Fruit fly (Drosophila melanogaster) whole organism, embryonic: ENCODE measurements around the gene Sptr.

ENCODE experiments used
- Aef1 ChIP-seq: fragments of 200-800 bp; sonication (Bioruptor generic); IDR thresholded peaks from 3 replicates; pipeline ENCODE4 v1.3.6; 2022; ENCODE audit warnings: missing biosample characterization, missing genetic modification characterization
- CG10321 ChIP-seq: fragments of 200-800 bp; sonication (Bioruptor generic); IDR thresholded peaks from 2 replicates; pipeline ENCODE4 v1.3.6; 2022; ENCODE audit warnings: missing biosample characterization, missing genetic modification characterization
- CG10959 ChIP-seq: fragments of 200-800 bp; sonication (Bioruptor generic); IDR thresholded peaks from 2 replicates; pipeline ENCODE4 v1.3.6; 2022; ENCODE audit warnings: missing biosample characterization, missing genetic modification characterization
- CG11398 ChIP-seq: fragments of 200-800 bp; sonication (Bioruptor generic); optimal IDR thresholded peaks from 2 replicates; lab custom pipeline; 2016; ENCODE audit warnings: missing biosample characterization, missing genetic modification characterization
- CG1233 ChIP-seq: fragments of 200-800 bp; sonication (Bioruptor generic); optimal IDR thresholded peaks from 4 replicates; lab custom pipeline; 2018; ENCODE audit warnings: missing biosample characterization, mild to moderate bottlenecking, missing genetic modification characterization
- CG12769 ChIP-seq: fragments of 200-800 bp; sonication (Bioruptor generic); optimal IDR thresholded peaks from 2 replicates; lab custom pipeline; 2019; ENCODE audit warnings: missing biosample characterization, mild to moderate bottlenecking, missing genetic modification characterization, moderate library complexity
- CG15514 ChIP-seq: fragments of 200-800 bp; sonication (Bioruptor generic); optimal IDR thresholded peaks from 3 replicates; lab custom pipeline; 2017; ENCODE audit warnings: missing biosample characterization, missing genetic modification characterization, mild to moderate bottlenecking, moderate library complexity, missing genetic modification reagents
- CG17385 ChIP-seq: fragments of 200-800 bp; sonication (Bioruptor generic); optimal IDR thresholded peaks from 3 replicates; lab custom pipeline; 2018; ENCODE audit warnings: missing biosample characterization, mild to moderate bottlenecking, missing genetic modification characterization
- CG1792 ChIP-seq: fragments of 200-800 bp; sonication (Bioruptor generic); optimal IDR thresholded peaks from 2 replicates; lab custom pipeline; 2016; ENCODE audit warnings: missing biosample characterization, missing genetic modification characterization
- CG18599 ChIP-seq: fragments of 200-800 bp; sonication (Bioruptor generic); optimal IDR thresholded peaks from 3 replicates; lab custom pipeline; 2017; ENCODE audit warnings: missing biosample characterization, missing genetic modification characterization, mild to moderate bottlenecking, moderate library complexity, missing genetic modification reagents
- CG2120 ChIP-seq: fragments of 200-800 bp; sonication (Bioruptor generic); optimal IDR thresholded peaks from 3 replicates; lab custom pipeline; 2016; ENCODE audit warnings: missing biosample characterization, missing genetic modification characterization
- CG31365 ChIP-seq: fragments of 200-800 bp; sonication (Bioruptor generic); optimal IDR thresholded peaks from 2 replicates; lab custom pipeline; 2018; ENCODE audit warnings: missing biosample characterization, mild to moderate bottlenecking, missing genetic modification characterization
- CG34224 ChIP-seq: fragments of 200-800 bp; sonication (Bioruptor generic); IDR thresholded peaks from 3 replicates; pipeline ENCODE4 v1.3.6; 2022; ENCODE audit warnings: missing biosample characterization, missing genetic modification characterization; ENCODE audit not compliant: partially characterized antibody
- CG5180 ChIP-seq: fragments of 200-800 bp; sonication (Bioruptor generic); optimal IDR thresholded peaks from 3 replicates; lab custom pipeline; 2017; ENCODE audit warnings: missing biosample characterization, missing genetic modification characterization, mild to moderate bottlenecking, moderate library complexity, missing genetic modification reagents
- CG6765 ChIP-seq: fragments of 200-800 bp; sonication (Bioruptor generic); optimal IDR thresholded peaks from 3 replicates; lab custom pipeline; 2017; ENCODE audit warnings: missing biosample characterization, mild to moderate bottlenecking, missing genetic modification characterization
- CHES-1-like ChIP-seq: fragments of 200-800 bp; sonication (Bioruptor generic); optimal IDR thresholded peaks from 2 replicates; lab custom pipeline; 2016; ENCODE audit warnings: missing biosample characterization, missing genetic modification characterization
- Dp ChIP-seq: fragments of 200-800 bp; sonication (Bioruptor generic); optimal IDR thresholded peaks from 2 replicates; lab custom pipeline; 2018; ENCODE audit warnings: missing biosample characterization, mild to moderate bottlenecking, missing genetic modification characterization, moderate library complexity
- E2f2 ChIP-seq: fragments of 200-800 bp; sonication (Bioruptor generic); IDR thresholded peaks from 2 replicates; pipeline ENCODE4 v1.3.6; 2022; ENCODE audit warnings: missing biosample characterization, missing genetic modification characterization
- HHEX ChIP-seq: fragments of 200-800 bp; sonication (Bioruptor generic); optimal IDR thresholded peaks from 3 replicates; lab custom pipeline; 2017; ENCODE audit warnings: missing biosample characterization, mild to moderate bottlenecking, missing genetic modification characterization, missing genetic modification reagents
- Hr51 ChIP-seq, 2 experiments: fragments of 200-800 bp; sonication (Bioruptor generic); optimal IDR thresholded peaks; 2 replicates in 1 of 2; 3 replicates in 1 of 2; lab custom pipeline; 2016 to 2018; ENCODE audit warnings: missing biosample characterization in 2 of 2, missing genetic modification characterization in 2 of 2, mild to moderate bottlenecking in 1 of 2, moderate library complexity in 1 of 2
- Med ChIP-seq: fragments of 200-800 bp; sonication (Bioruptor generic); peaks from one replicate; lab custom pipeline; 2016; ENCODE audit warnings: missing biosample characterization, missing genetic modification characterization, mild to moderate bottlenecking, inconsistent platforms, moderate library complexity
- Nf-YC ChIP-seq: fragments of 200-800 bp; optimal IDR thresholded peaks from 3 replicates; lab custom pipeline; 2019; ENCODE audit warnings: missing biosample characterization, mild to moderate bottlenecking, missing genetic modification characterization, moderate library complexity
- Oaz ChIP-seq: fragments of 200-800 bp; sonication (Bioruptor generic); IDR thresholded peaks from 2 replicates; pipeline ENCODE4 v1.3.6; 2022; ENCODE audit warnings: missing biosample characterization, missing genetic modification characterization
- PHDP ChIP-seq: fragments of 200-800 bp; sonication (Bioruptor generic); optimal IDR thresholded peaks from 3 replicates; lab custom pipeline; 2018; ENCODE audit warnings: missing biosample characterization, mild to moderate bottlenecking, missing genetic modification characterization, moderate library complexity
- Scr ChIP-seq: fragments of 200-800 bp; sonication (Bioruptor generic); IDR thresholded peaks from 2 replicates; pipeline ENCODE4 v1.3.6; 2022; ENCODE audit warnings: missing biosample characterization, missing genetic modification characterization; ENCODE audit not compliant: partially characterized antibody
- Sry-δ ChIP-seq: fragments of 200-800 bp; sonication (Bioruptor generic); optimal IDR thresholded peaks from 2 replicates; lab custom pipeline; 2016; ENCODE audit warnings: missing biosample characterization, missing genetic modification characterization
- Tbp ChIP-seq: fragments of >200 bp; optimal IDR thresholded peaks from 2 replicates; lab custom pipeline; 2018; ENCODE audit warnings: missing biosample characterization, missing genetic modification characterization
- Xbp1 ChIP-seq: fragments of 200-800 bp; sonication (Bioruptor generic); optimal IDR thresholded peaks from 3 replicates; lab custom pipeline; 2016; ENCODE audit warnings: missing biosample characterization, mild to moderate bottlenecking, missing genetic modification characterization
- amos ChIP-seq: fragments of 200-800 bp; sonication (Bioruptor generic); IDR thresholded peaks from 2 replicates; pipeline ENCODE4 v1.3.6; 2022; ENCODE audit warnings: missing biosample characterization, missing genetic modification characterization; ENCODE audit not compliant: partially characterized antibody
- ap ChIP-seq: fragments of 200-800 bp; sonication (Bioruptor generic); IDR thresholded peaks from 2 replicates; pipeline ENCODE4 v1.3.6; 2022; ENCODE audit warnings: missing biosample characterization, missing genetic modification characterization
- bbx ChIP-seq: fragments of 200-800 bp; sonication (Bioruptor generic); IDR thresholded peaks from 2 replicates; pipeline ENCODE4 v1.3.6; 2022; ENCODE audit warnings: missing biosample characterization, missing genetic modification characterization; ENCODE audit not compliant: partially characterized antibody
- gfzf ChIP-seq: fragments of 200-800 bp; sonication (Bioruptor generic); optimal IDR thresholded peaks from 2 replicates; lab custom pipeline; 2016; ENCODE audit warnings: missing biosample characterization, mild to moderate bottlenecking, missing genetic modification characterization, moderate library complexity
- mam ChIP-seq: fragments of 200-800 bp; sonication (Bioruptor generic); optimal IDR thresholded peaks from 3 replicates; lab custom pipeline; 2016; ENCODE audit warnings: missing biosample characterization, missing genetic modification characterization
- mirr ChIP-seq: fragments of 200-800 bp; sonication (Bioruptor generic); optimal IDR thresholded peaks from 3 replicates; lab custom pipeline; 2018; ENCODE audit warnings: missing biosample characterization, mild to moderate bottlenecking, missing genetic modification characterization
- nerfin-1 ChIP-seq: fragments of 200-800 bp; sonication (Bioruptor generic); optimal IDR thresholded peaks from 3 replicates; lab custom pipeline; 2019; ENCODE audit warnings: missing biosample characterization, mild to moderate bottlenecking, missing genetic modification characterization, moderate library complexity
- phol ChIP-seq: fragments of 200-800 bp; sonication (Bioruptor generic); optimal IDR thresholded peaks from 3 replicates; lab custom pipeline; 2018; ENCODE audit warnings: missing biosample characterization, mild to moderate bottlenecking, missing genetic modification characterization, moderate library complexity
- repo ChIP-seq: fragments of 200-800 bp; sonication (Bioruptor generic); optimal IDR thresholded peaks from 2 replicates; lab custom pipeline; 2016; ENCODE audit warnings: missing biosample characterization, missing genetic modification characterization
- shn ChIP-seq: fragments of 200-800 bp; sonication (Bioruptor generic); optimal IDR thresholded peaks from 3 replicates; lab custom pipeline; 2016; ENCODE audit warnings: missing biosample characterization, missing genetic modification characterization
- stwl ChIP-seq: fragments of 200-800 bp; sonication (Bioruptor generic); optimal IDR thresholded peaks from 3 replicates; lab custom pipeline; 2018; ENCODE audit warnings: missing biosample characterization, mild to moderate bottlenecking, missing genetic modification characterization, moderate library complexity
- unc-4 ChIP-seq: fragments of 200-800 bp; sonication (Bioruptor generic); IDR thresholded peaks from 2 replicates; pipeline ENCODE4 v1.3.6; 2022; ENCODE audit warnings: missing biosample characterization, missing genetic modification characterization; ENCODE audit not compliant: partially characterized antibody

The Sptr gene

dm6 chrX:8489485-8489970 lies 25.3 kb upstream of the Sptr start, which contains the start of gene otu (continued):
- TF ChIP-seq CG6765 (GFP tag; lab: Kevin White, UChicago) (no peak), CG10959 (no peak), Nf-YC (no peak), ap (GFP tag; lab: Robert Waterston, UW) (no peak), CG15514 (GFP tag; lab: Kevin White, UChicago) (peak; percentile 48), CG12769 (tag; lab: Kevin White, UChicago) (no peak), HHEX (GFP tag; lab: Kevin White, UChicago) (no peak), CG5180 (no peak), stwl (tag; lab: Kevin White, UChicago) (peak; percentile 65), CG18599 (GFP tag; lab: Kevin White, UChicago) (no peak), CG34224 (GFP tag; lab: Robert Waterston, UW) (0 out of 3 replicates have a peak, but pooled peaks have one; percentile 21), CG17385 (no peak), unc-4 (peak; percentile 39), Dp (GFP tag; lab: Kevin White, UChicago) (peak; percentile 45), mam (no peak), CG31365 (tag; lab: Kevin White, UChicago) (no peak), Xbp1 (GFP tag; lab: Kevin White, UChicago) (no peak), CG10321 (no peak), PHDP (tag; lab: Kevin White, UChicago) (no peak), CG2120 (no peak), gfzf (GFP tag; lab: Kevin White, UChicago) (no peak), Scr (GFP tag; lab: Robert Waterston, UW) (no peak), CHES-1-like (GFP tag; lab: Kevin White, UChicago) (no peak), Tbp (no peak), bbx (peak; percentile 25; the same call in 1 of the 2 replicates), Sry-δ (GFP tag; lab: Kevin White, UChicago) (peak; percentile 58), CG1792 (GFP tag; lab: Kevin White, UChicago) (no peak), repo (GFP tag; lab: Kevin White, UChicago) (no peak), Hr51 (GFP tag; optimal IDR thresholded peaks at IDR 0.05; lab: Kevin White, UChicago) (no peak), E2f2 (peak; percentile 46; the same call in 1 of the 2 replicates), amos (GFP tag; lab: Robert Waterston, UW) (peak; percentile 21; the same call in 1 of the 2 replicates), CG1233 (GFP tag; lab: Kevin White, UChicago) (no peak), CG11398 (no peak), Med (GFP tag; lab: Kevin White, UChicago) (no peak), shn (GFP tag; lab: Kevin White, UChicago) (no peak)

- peak; percentile 36 for TF ChIP-seq phol (tag; lab: Kevin White, UChicago)
- no peak for TF ChIP-seq Oaz (GFP tag; lab: Robert Waterston, UW)
Observed at dm6 chrX:8489048-8489447, 24.8 kb upstream of the Sptr start, which contains the start of gene CG33181. Gene CG33181 (plus strand): TSS chrX:8489348.

dm6 chrX:8484778-8485177 lies 20.5 kb upstream of the Sptr start:
- no peak for TF ChIP-seq Aef1 (GFP tag; lab: Robert Waterston, UW)
- no peak for TF ChIP-seq nerfin-1 (tag; lab: Kevin White, UChicago)
- TF ChIP-seq mirr (GFP tag; lab: Kevin White, UChicago), result no peak
- TF ChIP-seq, all 482 proteins: peak for 0
